Worm (Caenorhabditis elegans): ENCODE results near the gene W06D11.3.

ce11 chrX:12256594-12257048, 41.9 kb upstream of the W06D11.3 start, which contains the start of gene E01G6.2:
- no peak for TF ChIP-seq egl-27 (tag; optimal IDR thresholded peaks at IDR 0.05)
- TF ChIP-seq hif-1 (tag; optimal IDR thresholded peaks at IDR 0.05), result no peak
- TF ChIP-seq hlh-30 (tag; optimal IDR thresholded peaks at IDR 0.05; ENCODE audit: insufficient read depth), result peak; percentile 56
- no peak for TF ChIP-seq F26F4.8 (GFP tag; conservative IDR thresholded peaks at IDR 0.05)
- TF ChIP-seq lin-39 (tag; optimal IDR thresholded peaks at IDR 0.05), result no peak
- no peak for TF ChIP-seq Y75B8A.6 (GFP tag; IDR thresholded peaks at IDR 0.05)
